Worm (Caenorhabditis elegans) whole organism, mixed stage, embryonic: Measurements from ENCODE around the gene tomm-40.

Experiments used
- bed-3 ChIP-seq: fragments of 200-800 bp; sonication (Bioruptor generic); optimal IDR thresholded peaks from 3 replicates; lab custom pipeline; 2018; ENCODE audit warnings: mild to moderate bottlenecking, missing genetic modification characterization, moderate library complexity, missing compliant biosample characterization
- lin-13 ChIP-seq: fragments of 150-350 bp; optimal IDR thresholded peaks from 2 replicates; lab custom pipeline; 2014; ENCODE audit warnings: missing biosample characterization, missing genetic modification characterization
- lsy-2 ChIP-seq: fragments of 150-350 bp; optimal IDR thresholded peaks from 2 replicates; lab custom pipeline; 2014; ENCODE audit warnings: missing biosample characterization, missing genetic modification characterization
- mab-5 ChIP-seq: fragments of 150-350 bp; optimal IDR thresholded peaks from 2 replicates; lab custom pipeline; 2014; ENCODE audit warnings: missing biosample characterization, missing genetic modification characterization
- nhr-237 ChIP-seq: fragments of 150-350 bp; optimal IDR thresholded peaks from 2 replicates; lab custom pipeline; 2014; ENCODE audit warnings: missing biosample characterization, missing genetic modification characterization
- nhr-76 ChIP-seq: sonication (generic microtip); optimal IDR thresholded peaks from 2 replicates; lab custom pipeline; 2017; ENCODE audit warnings: missing biosample characterization, missing genetic modification characterization
- unc-39 ChIP-seq: fragments of 150-350 bp; optimal IDR thresholded peaks from 2 replicates; lab custom pipeline; 2014; ENCODE audit warnings: missing biosample characterization, missing genetic modification characterization
- unc-62 ChIP-seq: fragments of 150-350 bp; optimal IDR thresholded peaks from 2 replicates; lab custom pipeline; 2014; ENCODE audit warnings: missing biosample characterization, missing genetic modification reagents, missing genetic modification characterization
- ztf-11 ChIP-seq: fragments of 150-350 bp; optimal IDR thresholded peaks from 2 replicates; lab custom pipeline; 2014; ENCODE audit warnings: missing biosample characterization, missing genetic modification characterization

DNA sequence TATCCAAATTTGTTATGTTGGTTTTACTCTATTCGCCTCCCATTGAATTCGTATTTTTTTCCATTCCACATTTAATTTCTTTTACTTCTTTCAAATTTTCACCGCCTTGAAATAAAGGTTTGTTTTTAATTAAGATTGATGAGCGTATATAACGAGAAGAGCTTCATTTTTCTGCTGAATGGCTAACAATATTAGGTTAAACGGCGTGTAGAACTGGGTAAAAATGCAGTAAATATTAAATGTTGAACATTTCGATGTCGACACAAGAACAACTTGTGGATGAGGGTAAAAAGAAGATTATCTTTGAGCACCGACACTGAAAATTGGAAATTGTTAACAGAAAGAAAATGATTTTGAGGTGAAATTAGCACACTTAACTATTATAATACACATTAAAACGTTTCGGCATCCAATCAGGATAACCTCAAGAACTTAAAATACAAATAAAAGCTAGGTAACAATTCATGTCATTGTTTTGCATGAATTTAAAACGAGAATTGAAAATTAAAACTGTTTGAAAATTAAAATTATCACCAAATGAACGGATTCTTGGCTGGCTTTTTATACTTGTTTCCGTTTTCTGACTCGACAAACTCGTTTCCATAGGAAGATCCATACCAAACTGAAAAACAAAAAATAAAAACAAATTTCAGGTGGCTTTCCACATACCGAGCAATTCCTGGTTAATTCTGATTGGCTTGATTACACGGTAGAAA is 34.3 kb downstream of the tomm-40 start:
- TF ChIP-seq nhr-76 (tag; lab: Kevin White, UChicago) (no peak), nhr-237 (tag; lab: Kevin White, UChicago) (no peak), lin-13 (tag; lab: Kevin White, UChicago) (no peak), unc-39 (no peak), bed-3 (no peak), mab-5 (tag; lab: Kevin White, UChicago) (no peak), unc-62 (GFP tag; lab: Kevin White, UChicago) (no peak), lsy-2 (tag; lab: Kevin White, UChicago) (no peak), ztf-11 (tag; lab: Kevin White, UChicago) (no peak)
